Fruit fly (Drosophila melanogaster) whole organism, wandering third instar larva: ENCODE measurements around the gene THG.

Source experiments
- HLH106 ChIP-seq: fragments of 200-800 bp; optimal IDR thresholded peaks from 3 replicates; lab custom pipeline; 2019; ENCODE audit warnings: missing biosample characterization, mild to moderate bottlenecking, missing genetic modification characterization, moderate library complexity
- Rel ChIP-seq, 2 experiments: fragments of 200-800 bp; sonication (Bioruptor generic) in 1 of 2; optimal IDR thresholded peaks; 2 replicates in 1 of 2; 3 replicates in 1 of 2; lab custom pipeline; 2016 to 2019; ENCODE audit warnings: mild to moderate bottlenecking in 2 of 2, missing biosample characterization in 2 of 2, missing genetic modification characterization in 2 of 2, moderate library complexity in 1 of 2
- psq ChIP-seq: fragments of 200-800 bp; sonication (Bioruptor generic); optimal IDR thresholded peaks from 3 replicates; lab custom pipeline; 2017; ENCODE audit warnings: missing biosample characterization, mild to moderate bottlenecking, missing genetic modification characterization, moderate library complexity
- usp ChIP-seq: fragments of >200 bp; optimal IDR thresholded peaks from 2 replicates; lab custom pipeline; 2017; ENCODE audit warnings: missing biosample characterization, missing genetic modification characterization
- woc ChIP-seq: sonication (Bioruptor generic); optimal IDR thresholded peaks from 2 replicates; lab custom pipeline; 2016; ENCODE audit warnings: missing biosample characterization, mild to moderate bottlenecking, missing genetic modification characterization

dm6 chr2L:15001847-15002246, 7.7 kb downstream of the THG start:
- TF ChIP-seq HLH106 (tag; lab: Kevin White, UChicago) (no peak), psq (no peak), woc (no peak), Rel (GFP tag; optimal IDR thresholded peaks at IDR 0.05; lab: Kevin White, UChicago) (no peak), Rel (tag; optimal IDR thresholded peaks at IDR 0.05; lab: Kevin White, UChicago) (no peak), usp (GFP tag; lab: Kevin White, UChicago) (no peak)
